Worm (Caenorhabditis elegans) whole organism, L4/young adult: Measurements from ENCODE around the gene ZC21.6.

ENCODE experiments used
- W03F9.2 ChIP-seq: fragments of 150-350 bp; optimal IDR thresholded peaks from 2 replicates; lab custom pipeline; 2014; ENCODE audit warnings: missing biosample characterization, missing genetic modification characterization
- dao-5 ChIP-seq: sonication (generic microtip); optimal IDR thresholded peaks from 2 replicates; lab custom pipeline; 2016; ENCODE audit warnings: missing genotype, missing genetic modification characterization, moderate library complexity, missing compliant biosample characterization
- him-1 ChIP-seq: sonication (generic microtip); optimal IDR thresholded peaks from 2 replicates; lab custom pipeline; 2016; ENCODE audit warnings: missing genotype, missing genetic modification reagents, missing genetic modification characterization, missing compliant biosample characterization

Gene ZC21.6

DNA sequence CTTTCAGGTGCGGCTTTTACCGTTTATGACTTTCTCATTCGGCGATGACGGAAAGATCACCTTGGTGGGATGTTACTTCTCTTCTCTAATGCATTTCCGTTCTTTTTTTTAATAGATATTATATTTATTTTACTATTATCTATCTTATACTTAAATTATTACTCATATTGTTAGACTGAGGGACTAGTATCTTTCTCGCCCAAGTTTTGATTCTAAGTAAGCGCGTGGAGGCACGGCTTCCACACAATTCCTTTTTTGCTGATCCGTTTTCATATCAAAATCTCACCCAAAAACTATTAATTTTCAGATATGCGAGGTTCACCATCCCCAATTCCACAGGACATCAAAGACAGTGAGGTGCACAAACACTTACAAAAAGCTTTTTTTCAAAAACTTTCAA, 15.6 kb downstream of the ZC21.6 start, which contains the start of gene ZC21.10:
ZC21.10 (plus strand) TSS at position 301 of the 400 bp plus-strand sequence.
- TF ChIP-seq him-1 (tag; lab: Kevin White, UChicago) (no peak), W03F9.2 (tag; lab: Kevin White, UChicago) (no peak), dao-5 (tag; lab: Kevin White, UChicago) (no peak)

DNA sequence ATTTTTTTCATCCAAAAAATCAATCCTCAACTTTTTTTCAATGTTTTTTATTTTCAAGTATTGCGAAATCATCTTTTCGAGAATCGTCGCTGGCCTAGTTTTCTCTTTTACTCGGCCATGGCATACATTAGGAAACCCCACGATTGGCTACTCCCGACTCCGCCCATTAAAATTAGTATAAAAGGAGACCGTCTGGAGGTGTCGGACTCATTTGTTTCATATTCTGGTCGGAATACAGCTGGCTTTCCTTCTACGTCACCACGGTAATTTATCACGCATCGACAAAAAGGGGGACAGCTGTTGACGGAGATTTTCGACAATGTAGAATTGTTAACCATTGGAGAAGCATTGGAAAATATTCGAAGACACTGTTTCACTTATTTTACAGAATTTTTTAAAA, 16.4 kb downstream of the ZC21.6 start:
- TF ChIP-seq dao-5 (tag; lab: Kevin White, UChicago), result no peak
- no peak for TF ChIP-seq W03F9.2 (tag; lab: Kevin White, UChicago)
- no peak for TF ChIP-seq him-1 (tag; lab: Kevin White, UChicago)

ce11 chrIII:8524773-8525172, 20.6 kb downstream of the ZC21.6 start, which contains the start of gene idpp-15:
idpp-15 (plus strand) TSS chrIII:8525073.
- TF ChIP-seq him-1 (tag; lab: Kevin White, UChicago), result no peak
- no peak for TF ChIP-seq W03F9.2 (tag; lab: Kevin White, UChicago)
- TF ChIP-seq dao-5 (tag; lab: Kevin White, UChicago), result no peak

DNA sequence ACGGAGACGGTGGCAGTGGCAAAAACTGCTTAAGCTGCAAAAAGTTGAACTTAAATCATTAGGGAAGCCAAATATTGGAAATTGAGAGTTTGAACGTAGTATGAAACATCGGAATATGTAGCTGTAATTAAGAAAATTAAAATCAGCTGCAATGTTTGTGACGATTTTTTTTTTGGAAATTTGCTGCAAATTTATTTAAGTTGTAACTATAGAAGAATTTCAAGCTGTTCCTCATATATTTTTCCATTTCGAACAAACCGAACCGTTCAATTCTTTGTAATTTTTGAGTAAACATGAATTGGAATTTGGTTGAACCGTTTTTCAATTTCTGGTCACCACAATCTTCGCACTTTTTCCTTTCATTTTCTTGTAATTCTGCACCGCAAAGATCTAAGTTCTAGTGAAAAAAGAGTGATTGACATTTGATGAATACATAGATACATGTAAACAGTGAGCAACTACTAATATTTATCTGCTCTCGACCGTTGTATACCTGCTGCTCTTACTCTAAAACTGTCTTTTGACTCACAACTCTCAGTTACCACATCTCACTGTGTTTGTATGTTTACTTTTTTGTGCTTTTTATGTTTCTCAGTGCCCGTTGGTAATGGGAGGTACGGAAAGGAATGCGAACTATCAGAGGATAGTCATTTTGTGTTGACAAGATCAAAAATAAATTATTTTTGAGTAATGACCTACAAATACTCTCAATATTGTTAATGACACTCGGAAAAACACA, 23.6 kb downstream of the ZC21.6 start:
- no peak for TF ChIP-seq dao-5 (tag; lab: Kevin White, UChicago)
- TF ChIP-seq him-1 (tag; lab: Kevin White, UChicago), result no peak
- no peak for TF ChIP-seq W03F9.2 (tag; lab: Kevin White, UChicago)

DNA sequence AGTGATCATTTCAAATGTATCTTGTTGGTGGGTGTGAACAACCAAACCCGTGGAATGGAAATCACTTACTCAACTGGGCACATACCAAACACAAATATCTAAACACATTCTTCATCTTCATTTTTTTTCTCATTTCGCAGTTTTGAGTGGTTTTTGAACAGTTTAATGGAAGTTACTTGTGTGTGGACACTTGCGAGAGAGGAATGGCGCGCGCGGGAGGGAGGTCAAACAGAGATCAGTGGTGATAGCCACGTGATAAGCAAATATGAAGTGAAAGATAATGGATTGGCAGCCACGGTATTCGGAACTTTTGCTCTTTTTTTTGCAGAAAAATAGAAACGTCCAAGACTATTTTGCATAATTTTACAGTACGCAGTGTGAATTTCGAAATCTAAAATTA, 24.8 kb downstream of the ZC21.6 start:
- TF ChIP-seq him-1 (tag; lab: Kevin White, UChicago), result no peak
- no peak for TF ChIP-seq dao-5 (tag; lab: Kevin White, UChicago)
- TF ChIP-seq W03F9.2 (tag; lab: Kevin White, UChicago), result no peak

ce11 chrIII:8519886-8520285, 25.5 kb downstream of the ZC21.6 start, which contains the start of gene ZC21.8:
ZC21.8 (minus strand) TSS chrIII:8519986.
- TF ChIP-seq dao-5 (tag; lab: Kevin White, UChicago), result no peak
- TF ChIP-seq him-1 (tag; lab: Kevin White, UChicago), result no peak
- no peak for TF ChIP-seq W03F9.2 (tag; lab: Kevin White, UChicago)

ce11 chrIII:8518990-8519389, 26.4 kb downstream of the ZC21.6 start:
- TF ChIP-seq W03F9.2 (tag; lab: Kevin White, UChicago), result no peak
- no peak for TF ChIP-seq dao-5 (tag; lab: Kevin White, UChicago)
- no peak for TF ChIP-seq him-1 (tag; lab: Kevin White, UChicago)

ce11 chrIII:8512279-8512942, 33.0 kb downstream of the ZC21.6 start:
- no peak for TF ChIP-seq dao-5 (tag; lab: Kevin White, UChicago)
- no peak for TF ChIP-seq him-1 (tag; lab: Kevin White, UChicago)
- no peak for TF ChIP-seq W03F9.2 (tag; lab: Kevin White, UChicago)

ce11 chrIII:8511711-8512110, 33.7 kb downstream of the ZC21.6 start:
- TF ChIP-seq dao-5 (tag; lab: Kevin White, UChicago) (no peak), W03F9.2 (tag; lab: Kevin White, UChicago) (no peak), him-1 (tag; lab: Kevin White, UChicago) (no peak)

DNA sequence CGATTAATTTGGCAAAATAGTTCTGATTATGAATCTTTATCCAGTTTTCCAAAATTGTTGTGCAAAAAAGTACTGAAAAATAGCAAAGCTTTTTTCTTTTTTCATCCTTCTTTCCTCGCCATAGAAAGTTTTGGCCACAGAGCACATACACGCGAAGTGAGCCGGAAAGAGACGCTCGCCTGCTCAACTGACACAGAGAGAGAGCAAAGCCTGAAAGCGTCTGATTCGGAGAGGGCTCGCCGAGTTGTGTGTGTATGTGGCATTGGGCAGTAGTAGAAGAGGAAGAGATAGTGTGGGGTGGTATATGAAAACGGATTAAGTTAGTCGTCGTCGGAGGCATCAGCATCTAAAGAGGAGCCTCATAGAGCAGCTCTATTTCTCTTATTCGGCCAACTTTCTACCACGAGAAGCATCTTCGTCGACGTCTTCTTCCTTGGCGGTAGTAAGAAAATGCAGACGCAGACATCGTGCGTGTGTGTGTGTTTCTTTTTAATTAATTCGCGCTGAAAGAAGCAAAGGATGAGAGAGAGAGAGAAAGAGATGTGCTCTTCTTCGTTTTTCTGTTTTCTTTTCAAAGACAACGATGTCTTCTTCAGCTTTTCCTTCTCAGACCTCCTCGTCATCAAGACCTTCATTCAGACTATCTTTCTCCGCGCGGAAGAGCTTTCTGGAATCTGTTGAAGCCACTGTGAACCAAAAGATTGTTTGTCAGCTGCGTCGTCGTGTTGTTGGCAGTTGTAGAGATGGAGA, 35.6 kb downstream of the ZC21.6 start:
- TF ChIP-seq him-1 (tag; lab: Kevin White, UChicago) (peak; percentile 5), dao-5 (tag; lab: Kevin White, UChicago) (no peak), W03F9.2 (tag; lab: Kevin White, UChicago) (no peak)

- TF ChIP-seq him-1 (tag; lab: Kevin White, UChicago), result no peak
- no peak for TF ChIP-seq W03F9.2 (tag; lab: Kevin White, UChicago)
- no peak for TF ChIP-seq dao-5 (tag; lab: Kevin White, UChicago)
Measured at ce11 chrIII:8509218-8509617, 36.2 kb downstream of the ZC21.6 start.

DNA sequence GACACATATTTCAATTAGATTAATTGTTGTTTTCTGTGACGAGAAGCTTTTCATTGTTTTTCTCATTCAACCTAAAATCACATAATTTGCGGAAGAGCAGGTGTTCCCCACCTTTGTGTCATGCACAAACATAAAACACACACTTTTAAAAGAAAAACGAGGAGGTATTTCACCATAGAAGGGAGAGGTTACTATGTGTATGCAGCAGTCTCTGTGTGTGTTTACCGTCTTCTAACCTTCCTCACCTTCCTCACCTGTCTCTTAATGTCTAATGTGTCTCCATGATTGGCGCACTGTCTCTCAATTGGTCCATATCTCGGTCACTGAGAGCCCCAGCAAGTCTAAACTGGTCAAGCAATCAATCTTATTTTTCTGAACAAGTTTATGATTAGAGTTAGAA, 39.1 kb downstream of the ZC21.6 start:
- TF ChIP-seq dao-5 (tag; lab: Kevin White, UChicago), result no peak
- TF ChIP-seq W03F9.2 (tag; lab: Kevin White, UChicago), result no peak
- no peak for TF ChIP-seq him-1 (tag; lab: Kevin White, UChicago)
